Worm (Caenorhabditis elegans) whole organism, early embryonic: ENCODE results near the gene F37A4.3.

Experiments used
- F13C5.2 ChIP-seq: sonication (generic microtip); optimal IDR thresholded peaks from 2 replicates; lab custom pipeline; 2017; ENCODE audit warnings: mild to moderate bottlenecking, missing genetic modification characterization, inconsistent platforms, missing compliant biosample characterization
- ama-1 ChIP-seq: fragments of 150-350 bp; optimal IDR thresholded peaks from 2 replicates; lab custom pipeline; 2014
- scrt-1 ChIP-seq: fragments of 200-800 bp; sonication (Bioruptor generic); IDR thresholded peaks from 2 replicates; pipeline ENCODE4 v1.3.6; 2022; ENCODE audit warnings: missing genetic modification characterization, missing compliant biosample characterization

DNA sequence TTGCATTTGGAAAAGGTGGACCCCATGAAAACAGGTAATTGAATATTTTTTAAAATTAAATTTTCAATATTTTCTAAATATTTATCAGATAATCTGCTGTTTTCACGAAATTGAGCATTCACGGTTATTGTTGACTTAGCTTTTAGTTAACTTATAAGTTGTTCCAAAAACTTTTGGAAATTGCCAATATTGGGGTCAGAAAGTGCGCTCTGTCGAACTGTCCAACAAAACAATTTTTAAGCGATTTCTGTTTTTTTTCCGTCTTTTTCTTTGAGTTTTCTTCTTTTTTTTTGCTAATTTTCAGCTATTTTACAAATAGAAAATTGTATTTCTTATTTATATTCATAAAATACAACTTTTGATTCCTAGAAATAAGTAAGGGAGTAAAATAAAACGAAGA lies 12.9 kb downstream of the F37A4.3 start:
- TF ChIP-seq scrt-1 (GFP tag; lab: Robert Waterston, UW) (no peak), F13C5.2 (tag; lab: Kevin White, UChicago) (no peak), ama-1 (lab: Kevin White, UChicago) (no peak)
